Worm (Caenorhabditis elegans) whole organism, mixed stage, embryonic: ENCODE data around the gene W07B8.4.

Experiments
- ces-1 ChIP-seq: fragments of 150-350 bp; optimal IDR thresholded peaks from 2 replicates; lab custom pipeline; 2014; ENCODE audit warnings: missing biosample characterization, missing genetic modification reagents, missing genetic modification characterization
- cnd-1 ChIP-seq: fragments of 200-800 bp; sonication (Bioruptor generic); optimal IDR thresholded peaks from 2 replicates; lab custom pipeline; 2018; ENCODE audit warnings: mild to moderate bottlenecking, missing genetic modification characterization, missing compliant biosample characterization
- elt-3 ChIP-seq: fragments of 150-350 bp; optimal IDR thresholded peaks from 2 replicates; lab custom pipeline; 2014; ENCODE audit warnings: missing biosample characterization, missing genetic modification characterization
- lin-13 ChIP-seq: fragments of 150-350 bp; optimal IDR thresholded peaks from 2 replicates; lab custom pipeline; 2014; ENCODE audit warnings: missing biosample characterization, missing genetic modification characterization
- mep-1 ChIP-seq: fragments of 150-350 bp; optimal IDR thresholded peaks from 2 replicates; lab custom pipeline; 2017; ENCODE audit warnings: missing biosample characterization, missing genetic modification reagents, missing genetic modification characterization, inconsistent platforms
- mls-2 ChIP-seq: sonication (generic microtip); optimal IDR thresholded peaks from 2 replicates; lab custom pipeline; 2016; ENCODE audit warnings: mild to moderate bottlenecking, missing genetic modification characterization, moderate library complexity, missing compliant biosample characterization
- nhr-12 ChIP-seq: fragments of 150-350 bp; optimal IDR thresholded peaks from 2 replicates; lab custom pipeline; 2014; ENCODE audit warnings: missing biosample characterization, missing genetic modification characterization
- nhr-28 ChIP-seq: fragments of 150-350 bp; optimal IDR thresholded peaks from 2 replicates; lab custom pipeline; 2014; ENCODE audit warnings: missing biosample characterization, missing genetic modification characterization
- pha-4 ChIP-seq: fragments of 150-350 bp; optimal IDR thresholded peaks from 2 replicates; lab custom pipeline; 2018; ENCODE audit warnings: missing biosample characterization, missing genetic modification reagents, missing genetic modification characterization
- snpc-4 ChIP-seq: fragments of 150-350 bp; optimal IDR thresholded peaks from 2 replicates; lab custom pipeline; 2014; ENCODE audit warnings: missing biosample characterization, missing genetic modification characterization
- tbx-8 ChIP-seq: fragments of 200-800 bp; sonication (Bioruptor generic); optimal IDR thresholded peaks from 2 replicates; lab custom pipeline; 2018; ENCODE audit warnings: mild to moderate bottlenecking, missing genetic modification characterization, moderate library complexity, missing compliant biosample characterization
- unc-62 ChIP-seq: fragments of 150-350 bp; optimal IDR thresholded peaks from 2 replicates; lab custom pipeline; 2014; ENCODE audit warnings: missing biosample characterization, missing genetic modification reagents, missing genetic modification characterization
- ztf-11 ChIP-seq: fragments of 150-350 bp; optimal IDR thresholded peaks from 2 replicates; lab custom pipeline; 2014; ENCODE audit warnings: missing biosample characterization, missing genetic modification characterization

ce11 chrV:1157443-1157842 lies 25.7 kb upstream of the W07B8.4 start:
- TF ChIP-seq unc-62 (no peak), ces-1 (GFP tag; lab: Kevin White, UChicago) (no peak), ztf-11 (tag; lab: Kevin White, UChicago) (no peak), tbx-8 (GFP tag; lab: Kevin White, UChicago) (no peak), mls-2 (tag; lab: Kevin White, UChicago) (no peak), nhr-28 (tag; lab: Kevin White, UChicago) (no peak), cnd-1 (tag; lab: Kevin White, UChicago) (no peak), snpc-4 (tag; lab: Kevin White, UChicago) (no peak), pha-4 (no peak), nhr-12 (no peak), mep-1 (tag; lab: Kevin White, UChicago) (no peak), lin-13 (tag; lab: Kevin White, UChicago) (no peak), elt-3 (tag; lab: Kevin White, UChicago) (no peak)
